Worm (Caenorhabditis elegans): Measurements from ENCODE around the gene acp-4.
A peak's percentile ranks its signal among the peaks of the same experiment; 100 is the strongest.

acp-4 gene

ce11 chrII:8411002-8411401 is 23.9 kb downstream of the acp-4 start:
- TF ChIP-seq php-3 (GFP tag; IDR thresholded peaks at IDR 0.05) (no peak), dpl-1 (GFP tag; optimal IDR thresholded peaks at IDR 0.05) (no peak), madf-5 (GFP tag; IDR thresholded peaks at IDR 0.05) (no peak), zag-1 (tag; optimal IDR thresholded peaks at IDR 0.05) (no peak), F37D6.2 (tag; optimal IDR thresholded peaks at IDR 0.05) (no peak), egl-43 (GFP tag; IDR thresholded peaks at IDR 0.05) (no peak), madf-9 (GFP tag; conservative IDR thresholded peaks at IDR 0.05) (no peak), T20F7.1 (GFP tag; optimal IDR thresholded peaks at IDR 0.05) (no peak), spr-3 (GFP tag; optimal IDR thresholded peaks at IDR 0.05) (no peak), rbr-2 (tag; optimal IDR thresholded peaks at IDR 0.05) (no peak), mxl-2 (GFP tag; conservative IDR thresholded peaks at IDR 0.05) (no peak)

DNA sequence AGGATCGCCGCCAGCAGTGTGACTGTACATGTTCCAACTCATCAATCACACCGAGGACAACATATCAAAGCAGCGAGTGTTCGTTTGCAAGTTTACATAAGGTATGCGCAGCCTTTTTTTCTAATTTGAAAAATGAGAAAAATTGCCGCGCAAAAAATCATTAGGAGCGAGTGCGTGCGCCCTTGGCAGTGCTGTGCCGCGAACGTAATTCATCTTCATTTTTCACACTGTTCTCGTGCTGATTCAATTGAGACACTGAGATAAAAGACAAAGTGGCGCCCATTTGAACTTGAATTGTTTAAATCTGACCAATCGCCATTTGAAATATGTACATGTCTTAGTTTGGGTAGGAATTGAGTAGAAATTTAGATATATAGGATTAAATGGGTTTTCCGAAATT is 25.4 kb downstream of the acp-4 start:
- TF ChIP-seq nhr-42 (GFP tag; IDR thresholded peaks at IDR 0.05): no peak
- TF ChIP-seq unc-62 (GFP tag; optimal IDR thresholded peaks at IDR 0.05 in 1 of 2): peak in 1 of 2 experiments; percentile 80
- no peak for TF ChIP-seq unc-62 (tag; optimal IDR thresholded peaks at IDR 0.05)
- no peak for TF ChIP-seq aha-1 (tag)
- peak; percentile 32 for TF ChIP-seq nhr-25 (tag; optimal IDR thresholded peaks at IDR 0.05; ENCODE audit: borderline replicate concordance, insufficient read depth)

- TF ChIP-seq tra-1 (GFP tag; IDR thresholded peaks at IDR 0.05) (no peak), unc-62 (GFP tag; optimal IDR thresholded peaks at IDR 0.05 in 1 of 2) (peak in 1 of 2 experiments; percentile 93), unc-62 (tag; optimal IDR thresholded peaks at IDR 0.05) (no peak)
These were observed 27.4 kb downstream of the acp-4 start, which contains the start of gene sra-13 for ce11 chrII:8407491-8407890. TSS of gene sra-13 (plus strand) at chrII:8407685.

DNA sequence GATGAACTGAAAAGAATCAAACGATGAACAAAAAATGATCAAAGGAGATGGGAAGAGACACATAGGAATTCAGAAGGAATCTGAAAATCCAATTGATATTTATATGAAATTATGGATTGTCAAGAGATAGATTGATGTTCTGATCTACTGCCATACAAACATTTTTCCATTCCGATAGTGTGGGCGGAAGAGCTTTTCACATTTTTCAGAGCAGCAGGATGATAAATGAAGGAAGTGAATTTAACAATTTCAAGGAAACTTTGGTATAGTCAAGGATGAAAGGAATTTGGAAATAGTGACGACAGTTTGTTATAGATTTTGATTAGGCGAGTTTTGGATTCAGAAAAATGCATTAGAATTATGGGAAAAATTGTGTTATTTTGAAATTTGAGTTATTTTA is 29.6 kb downstream of the acp-4 start, which contains the start of gene ubc-24:
TSS of gene ubc-24 (plus strand) at position 301 of the 400 bp plus-strand sequence.
- TF ChIP-seq nhr-41 (GFP tag; IDR thresholded peaks at IDR 0.05) (no peak), unc-62 (GFP tag; optimal IDR thresholded peaks at IDR 0.05 in 1 of 2) (no peak), unc-62 (tag; optimal IDR thresholded peaks at IDR 0.05) (no peak), nhr-76 (tag; optimal IDR thresholded peaks at IDR 0.05) (no peak)

DNA sequence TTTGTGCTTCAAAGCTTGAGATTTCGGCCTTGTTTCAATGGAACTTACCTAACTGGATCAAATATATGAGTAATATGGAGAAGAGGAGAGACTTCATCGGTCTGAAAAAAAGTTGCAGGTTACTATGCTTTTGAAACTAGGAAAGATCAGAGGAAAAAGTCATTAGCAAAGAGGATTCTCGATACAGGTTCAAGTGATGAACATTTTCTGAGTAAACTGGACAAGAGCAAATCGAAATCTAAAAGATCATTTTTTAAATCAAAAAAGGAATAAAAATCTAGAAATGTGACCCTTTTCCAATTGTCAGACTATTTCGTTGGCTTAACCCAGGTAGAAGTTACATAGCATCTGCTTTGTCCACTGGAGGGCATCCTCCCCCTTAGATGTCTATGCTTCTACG is 30.2 kb downstream of the acp-4 start, which contains the start of gene skpo-1:
TSS of gene skpo-1 (minus strand) at position 101 of the 400 bp plus-strand sequence.
- no peak for TF ChIP-seq ztf-7 (tag; optimal IDR thresholded peaks at IDR 0.05)
- no peak for TF ChIP-seq ctbp-1 (GFP tag; IDR thresholded peaks at IDR 0.05)
- no peak for TF ChIP-seq ztf-11 (tag; optimal IDR thresholded peaks at IDR 0.05)
- TF ChIP-seq ZK337.2 (GFP tag; IDR thresholded peaks at IDR 0.05): no peak
- TF ChIP-seq nhr-6 (tag; optimal IDR thresholded peaks at IDR 0.05): no peak
- TF ChIP-seq lin-29 (GFP tag; IDR thresholded peaks at IDR 0.05): no peak
- TF ChIP-seq dpl-1 (GFP tag; optimal IDR thresholded peaks at IDR 0.05): no peak
- TF ChIP-seq F49E8.2 (tag; optimal IDR thresholded peaks at IDR 0.05; ENCODE audit: borderline replicate concordance): no peak
- no peak for TF ChIP-seq nhr-11 (tag; optimal IDR thresholded peaks at IDR 0.05)
- TF ChIP-seq zip-11 (GFP tag; IDR thresholded peaks at IDR 0.05): no peak

ce11 chrII:8399997-8400396 is 34.9 kb downstream of the acp-4 start:
- TF ChIP-seq pqm-1 (tag; optimal IDR thresholded peaks at IDR 0.05) (peak; percentile 84), unc-62 (GFP tag; optimal IDR thresholded peaks at IDR 0.05 in 1 of 2) (peak in 1 of 2 experiments; percentile 63), unc-62 (tag; optimal IDR thresholded peaks at IDR 0.05) (no peak), dve-1 (tag; optimal IDR thresholded peaks at IDR 0.05; ENCODE audit: insufficient read depth) (peak; percentile 20), hlh-11 (tag; optimal IDR thresholded peaks at IDR 0.05) (no peak), php-3 (GFP tag; IDR thresholded peaks at IDR 0.05) (no peak), nhr-28 (tag; optimal IDR thresholded peaks at IDR 0.05) (peak; percentile 47), T20F7.1 (GFP tag; optimal IDR thresholded peaks at IDR 0.05) (peak; percentile 38)
